Worm (Caenorhabditis elegans) whole organism, early embryonic: ENCODE results near the gene eri-1.
A peak's percentile ranks its signal among the peaks of the same experiment; 100 is the strongest.

Source experiments
- B0310.2 ChIP-seq: sonication (generic microtip); optimal IDR thresholded peaks from 2 replicates; lab custom pipeline; 2016; ENCODE audit warnings: mild to moderate bottlenecking, missing genetic modification characterization, missing compliant biosample characterization
- F13C5.2 ChIP-seq: sonication (generic microtip); optimal IDR thresholded peaks from 2 replicates; lab custom pipeline; 2017; ENCODE audit warnings: mild to moderate bottlenecking, missing genetic modification characterization, inconsistent platforms, missing compliant biosample characterization
- aly-1 ChIP-seq: sonication (generic microtip); optimal IDR thresholded peaks from 2 replicates; lab custom pipeline; 2016; ENCODE audit warnings: missing genetic modification characterization, missing compliant biosample characterization
- ama-1 ChIP-seq: fragments of 150-350 bp; optimal IDR thresholded peaks from 2 replicates; lab custom pipeline; 2014
- ceh-13 ChIP-seq: fragments of 200-800 bp; sonication (Bioruptor generic); optimal IDR thresholded peaks from 2 replicates; lab custom pipeline; 2018; ENCODE audit warnings: mild to moderate bottlenecking, missing genetic modification characterization, missing compliant biosample characterization
- ceh-36 ChIP-seq: sonication (generic microtip); optimal IDR thresholded peaks from 2 replicates; lab custom pipeline; 2016; ENCODE audit warnings: missing genetic modification characterization, inconsistent platforms, missing compliant biosample characterization
- ets-7 ChIP-seq: sonication (generic microtip); optimal IDR thresholded peaks from 2 replicates; lab custom pipeline; 2016; ENCODE audit warnings: missing genotype, missing genetic modification characterization, missing compliant biosample characterization
- flt-1 ChIP-seq: fragments of 200-800 bp; sonication (Bioruptor generic); IDR thresholded peaks from 2 replicates; pipeline ENCODE4 v1.3.6; 2022; ENCODE audit warnings: missing genetic modification characterization, missing compliant biosample characterization
- hmbx-1 ChIP-seq: sonication (generic microtip); optimal IDR thresholded peaks from 2 replicates; lab custom pipeline; 2016; ENCODE audit warnings: mild to moderate bottlenecking, missing genetic modification characterization, missing compliant biosample characterization
- hmg-4 ChIP-seq: fragments of 200-800 bp; sonication (Bioruptor generic); optimal IDR thresholded peaks from 2 replicates; lab custom pipeline; 2018; ENCODE audit warnings: mild to moderate bottlenecking, missing genetic modification characterization, missing compliant biosample characterization
- hnd-1 ChIP-seq: sonication (generic microtip); optimal IDR thresholded peaks from 2 replicates; lab custom pipeline; 2016; ENCODE audit warnings: missing genetic modification characterization, missing compliant biosample characterization
- pes-1 ChIP-seq: fragments of 200-800 bp; sonication (Bioruptor generic); IDR thresholded peaks from 2 replicates; pipeline ENCODE4 v1.3.6; 2022; ENCODE audit warnings: missing genetic modification reagents, missing genetic modification characterization, missing compliant biosample characterization
- scrt-1 ChIP-seq: fragments of 200-800 bp; sonication (Bioruptor generic); IDR thresholded peaks from 2 replicates; pipeline ENCODE4 v1.3.6; 2022; ENCODE audit warnings: missing genetic modification characterization, missing compliant biosample characterization
- sea-1 ChIP-seq: fragments of 200-800 bp; sonication (Bioruptor generic); conservative IDR thresholded peaks from 2 replicates; pipeline ENCODE4 v1.3.6; 2022; ENCODE audit warnings: missing genetic modification characterization, missing compliant biosample characterization
- tbx-11 ChIP-seq: fragments of 200-800 bp; sonication (Bioruptor generic); IDR thresholded peaks from 2 replicates; pipeline ENCODE4 v1.3.6; 2022; ENCODE audit warnings: missing genetic modification characterization, missing compliant biosample characterization
- tbx-37 ChIP-seq: fragments of 200-800 bp; sonication (Bioruptor generic); conservative IDR thresholded peaks from 2 replicates; pipeline ENCODE4 v1.3.6; 2022; ENCODE audit warnings: missing genetic modification reagents, missing genetic modification characterization, missing compliant biosample characterization
- tra-4 ChIP-seq: sonication (generic microtip); optimal IDR thresholded peaks from 2 replicates; lab custom pipeline; 2017; ENCODE audit warnings: missing genetic modification characterization, missing compliant biosample characterization

The eri-1 gene

ce11 chrIV:425546-425945 is 5.8 kb upstream of the eri-1 start:
- TF ChIP-seq ets-7 (tag; lab: Kevin White, UChicago) (no peak), ceh-13 (no peak), pes-1 (GFP tag; lab: Robert Waterston, UW) (no peak), hmg-4 (GFP tag; lab: Kevin White, UChicago) (no peak), sea-1 (no peak), B0310.2 (tag; lab: Kevin White, UChicago) (no peak), F13C5.2 (tag; lab: Kevin White, UChicago) (no peak), hnd-1 (tag; lab: Kevin White, UChicago) (no peak), aly-1 (tag; lab: Kevin White, UChicago) (no peak), flt-1 (GFP tag; lab: Robert Waterston, UW) (no peak), tra-4 (tag; lab: Kevin White, UChicago) (no peak)

- TF ChIP-seq ceh-36 (peak; percentile 74), ets-7 (tag; lab: Kevin White, UChicago) (no peak)
Observed at ce11 chrIV:425052-425451, 5.3 kb upstream of the eri-1 start, which contains the start of gene daf-18. Gene daf-18, minus strand, starts transcription at chrIV:425177.

ce11 chrIV:422112-422511 is 2.4 kb upstream of the eri-1 start:
- TF ChIP-seq tbx-11 (no peak), ets-7 (tag; lab: Kevin White, UChicago) (no peak), tra-4 (tag; lab: Kevin White, UChicago) (no peak), hnd-1 (tag; lab: Kevin White, UChicago) (no peak), pes-1 (GFP tag; lab: Robert Waterston, UW) (no peak), sea-1 (no peak), scrt-1 (GFP tag; lab: Robert Waterston, UW) (no peak)

ce11 chrIV:420686-421085 is 928 bp upstream of the eri-1 start:
- TF ChIP-seq pes-1 (GFP tag; lab: Robert Waterston, UW): no peak
- TF ChIP-seq ceh-36: no peak
- TF ChIP-seq tbx-37 (GFP tag; lab: Robert Waterston, UW): no peak
- TF ChIP-seq flt-1 (GFP tag; lab: Robert Waterston, UW): no peak
- no peak for TF ChIP-seq F13C5.2 (tag; lab: Kevin White, UChicago)
- TF ChIP-seq scrt-1 (GFP tag; lab: Robert Waterston, UW): no peak
- no peak for TF ChIP-seq ceh-13
- TF ChIP-seq hmbx-1 (tag; lab: Kevin White, UChicago): no peak
- no peak for TF ChIP-seq ama-1 (lab: Kevin White, UChicago)
- TF ChIP-seq sea-1: no peak
- TF ChIP-seq tra-4 (tag; lab: Kevin White, UChicago): no peak
- TF ChIP-seq ets-7 (tag; lab: Kevin White, UChicago): no peak
- TF ChIP-seq hnd-1 (tag; lab: Kevin White, UChicago): no peak
- no peak for TF ChIP-seq aly-1 (tag; lab: Kevin White, UChicago)
- TF ChIP-seq tbx-11: no peak
- no peak for TF ChIP-seq hmg-4 (GFP tag; lab: Kevin White, UChicago)

ce11 chrIV:410420-410891 is 9.3 kb downstream of the eri-1 start, which contains the start of gene T07A9.12:
Gene T07A9.12, plus strand, starts transcription at chrIV:410867.
- TF ChIP-seq ets-7 (tag; lab: Kevin White, UChicago): peak; percentile 12
- no peak for TF ChIP-seq sea-1

ce11 chrIV:409935-410334 is 9.8 kb downstream of the eri-1 start, which contains the start of gene kgb-1:
Gene kgb-1, minus strand, starts transcription at chrIV:410035.
- TF ChIP-seq tbx-11: no peak
- no peak for TF ChIP-seq ceh-13
- peak; percentile 66 for TF ChIP-seq ceh-36

- TF ChIP-seq aly-1 (tag; lab: Kevin White, UChicago): no peak
- TF ChIP-seq tra-4 (tag; lab: Kevin White, UChicago): no peak
- no peak for TF ChIP-seq flt-1 (GFP tag; lab: Robert Waterston, UW)
Observed at ce11 chrIV:408892-409291, 10.9 kb downstream of the eri-1 start.

- no peak for TF ChIP-seq aly-1 (tag; lab: Kevin White, UChicago)
- TF ChIP-seq tbx-11: no peak
- TF ChIP-seq hnd-1 (tag; lab: Kevin White, UChicago): no peak
- no peak for TF ChIP-seq flt-1 (GFP tag; lab: Robert Waterston, UW)
- TF ChIP-seq ets-7 (tag; lab: Kevin White, UChicago): no peak
- TF ChIP-seq pes-1 (GFP tag; lab: Robert Waterston, UW): no peak
- no peak for TF ChIP-seq ceh-36
- TF ChIP-seq tbx-37 (GFP tag; lab: Robert Waterston, UW): no peak
- no peak for TF ChIP-seq ama-1 (lab: Kevin White, UChicago)
- no peak for TF ChIP-seq ceh-13
- no peak for TF ChIP-seq sea-1
- TF ChIP-seq hmg-4 (GFP tag; lab: Kevin White, UChicago): no peak
- TF ChIP-seq tra-4 (tag; lab: Kevin White, UChicago): no peak
Observed at ce11 chrIV:401395-401794, 18.4 kb downstream of the eri-1 start, which contains the start of gene gpa-4. Gene gpa-4, plus strand, starts transcription at chrIV:401695.

- no peak for TF ChIP-seq tbx-11
- TF ChIP-seq hmbx-1 (tag; lab: Kevin White, UChicago): no peak
- no peak for TF ChIP-seq hmg-4 (GFP tag; lab: Kevin White, UChicago)
- no peak for TF ChIP-seq tbx-37 (GFP tag; lab: Robert Waterston, UW)
- no peak for TF ChIP-seq ets-7 (tag; lab: Kevin White, UChicago)
- TF ChIP-seq tra-4 (tag; lab: Kevin White, UChicago): no peak
- no peak for TF ChIP-seq flt-1 (GFP tag; lab: Robert Waterston, UW)
- no peak for TF ChIP-seq pes-1 (GFP tag; lab: Robert Waterston, UW)
- TF ChIP-seq B0310.2 (tag; lab: Kevin White, UChicago): no peak
- TF ChIP-seq ceh-13: no peak
- TF ChIP-seq sea-1: no peak
- no peak for TF ChIP-seq hnd-1 (tag; lab: Kevin White, UChicago)
- no peak for TF ChIP-seq ama-1 (lab: Kevin White, UChicago)
- TF ChIP-seq ceh-36: no peak
- no peak for TF ChIP-seq aly-1 (tag; lab: Kevin White, UChicago)
Observed at ce11 chrIV:396373-396772, 23.4 kb downstream of the eri-1 start, which contains the start of gene rrp-8. Gene rrp-8, plus strand, starts transcription at chrIV:396545.
